Worm (Caenorhabditis elegans) whole organism, L1 larva: Measurements from ENCODE around the gene D2024.18.
A peak's percentile ranks its signal among the peaks of the same experiment; 100 is the strongest.

Experiments
- F16B12.6 ChIP-seq: fragments of 150-350 bp; optimal IDR thresholded peaks from 2 replicates; lab custom pipeline; 2014; ENCODE audit warnings: missing biosample characterization, missing genetic modification characterization
- Y116A8C.19 ChIP-seq: sonication (generic microtip); optimal IDR thresholded peaks from 2 replicates; lab custom pipeline; 2016; ENCODE audit warnings: missing compliant biosample characterization, missing genetic modification characterization, borderline replicate concordance
- ama-1 ChIP-seq: fragments of 150-350 bp; optimal IDR thresholded peaks from 2 replicates; lab custom pipeline; 2014
- blmp-1 ChIP-seq: fragments of 150-350 bp; optimal IDR thresholded peaks from 2 replicates; lab custom pipeline; 2014; ENCODE audit warnings: missing biosample characterization, missing genetic modification characterization
- dpl-1 ChIP-seq, 3 experiments: fragments of 150-350 bp in 2 of 3; sonication (generic microtip) in 1 of 3; optimal IDR thresholded peaks; 2 replicates each; lab custom pipeline; 2014 to 2017; ENCODE audit warnings: missing biosample characterization in 3 of 3, missing genetic modification characterization in 3 of 3, missing genetic modification reagents in 3 of 3
- efl-1 ChIP-seq, 4 experiments: fragments of 150-350 bp; optimal IDR thresholded peaks in 3 of 4; peaks in 1 of 4; 1 replicate in 1 of 4; 2 replicates in 3 of 4; lab custom pipeline; 2014; ENCODE audit warnings: missing biosample characterization in 2 of 4, missing genetic modification characterization in 2 of 4, missing genetic modification reagents in 2 of 4
- egl-27 ChIP-seq, 2 experiments: fragments of 150-350 bp in 1 of 2; sonication (generic microtip); optimal IDR thresholded peaks; 3 replicates each; lab custom pipeline; 2017 to 2018; ENCODE audit warnings: missing biosample characterization in 2 of 2, missing genetic modification characterization in 2 of 2, missing genetic modification reagents in 2 of 2
- elt-2 ChIP-seq: sonication (generic microtip); optimal IDR thresholded peaks from 2 replicates; lab custom pipeline; 2016; ENCODE audit warnings: missing genetic modification characterization, mild to moderate bottlenecking, inconsistent platforms, missing compliant biosample characterization, missing genetic modification reagents
- ets-5 ChIP-seq: fragments of 200-800 bp; sonication (Bioruptor generic); IDR thresholded peaks from 2 replicates; pipeline ENCODE4 v1.3.6; 2022; ENCODE audit warnings: missing genetic modification characterization, missing compliant biosample characterization
- fkh-10 ChIP-seq: sonication (generic microtip); optimal IDR thresholded peaks from 2 replicates; lab custom pipeline; 2017; ENCODE audit warnings: missing biosample characterization, missing genetic modification reagents, missing genetic modification characterization
- fkh-4 ChIP-seq: sonication (generic microtip); optimal IDR thresholded peaks from 2 replicates; lab custom pipeline; 2016; ENCODE audit warnings: missing compliant biosample characterization, missing genetic modification characterization, borderline replicate concordance
- fkh-8 ChIP-seq: sonication (generic microtip); optimal IDR thresholded peaks from 2 replicates; lab custom pipeline; 2016; ENCODE audit warnings: mild to moderate bottlenecking, missing genetic modification characterization, missing compliant biosample characterization
- hlh-4 ChIP-seq: sonication (generic microtip); optimal IDR thresholded peaks from 2 replicates; lab custom pipeline; 2016; ENCODE audit warnings: mild to moderate bottlenecking, missing genetic modification characterization, missing compliant biosample characterization
- irx-1 ChIP-seq: sonication (generic microtip); optimal IDR thresholded peaks from 2 replicates; lab custom pipeline; 2016; ENCODE audit warnings: missing genetic modification characterization, missing compliant biosample characterization
- jun-1 ChIP-seq: fragments of 150-350 bp; optimal IDR thresholded peaks from 2 replicates; lab custom pipeline; 2014; ENCODE audit warnings: missing biosample characterization, missing genetic modification reagents, missing genetic modification characterization
- lin-14 ChIP-seq: fragments of 200-800 bp; sonication (Bioruptor generic); optimal IDR thresholded peaks from 2 replicates; lab custom pipeline; 2018; ENCODE audit warnings: mild to moderate bottlenecking, missing genetic modification characterization, moderate library complexity, missing compliant biosample characterization
- lin-35 ChIP-seq, 2 experiments: fragments of 150-350 bp; optimal IDR thresholded peaks; 2 replicates each; lab custom pipeline; 2014; ENCODE audit warnings: missing biosample characterization in 2 of 2, missing genetic modification characterization in 2 of 2, missing genetic modification reagents in 2 of 2
- lir-3 ChIP-seq: sonication (generic microtip); optimal IDR thresholded peaks from 2 replicates; lab custom pipeline; 2016; ENCODE audit warnings: mild to moderate bottlenecking, missing genetic modification characterization, moderate library complexity, missing compliant biosample characterization; ENCODE audit not compliant: poor library complexity
- lsy-2 ChIP-seq, 2 experiments: fragments of 150-350 bp; optimal IDR thresholded peaks; 2 replicates each; lab custom pipeline; 2014; ENCODE audit warnings: missing biosample characterization in 2 of 2, missing genetic modification characterization in 2 of 2
- mep-1 ChIP-seq: fragments of 150-350 bp; optimal IDR thresholded peaks from 2 replicates; lab custom pipeline; 2014; ENCODE audit warnings: missing biosample characterization, missing genetic modification characterization
- nhr-12 ChIP-seq: sonication (generic microtip); optimal IDR thresholded peaks from 2 replicates; lab custom pipeline; 2017; ENCODE audit warnings: missing biosample characterization, missing genetic modification characterization
- nhr-19 ChIP-seq: fragments of 200-800 bp; sonication (Bioruptor generic); conservative IDR thresholded peaks from 2 replicates; pipeline ENCODE4 v1.3.6; 2022; ENCODE audit warnings: missing genetic modification characterization, missing compliant biosample characterization
- nhr-20 ChIP-seq: sonication (generic microtip); optimal IDR thresholded peaks from 2 replicates; lab custom pipeline; 2016; ENCODE audit warnings: mild to moderate bottlenecking, missing genetic modification characterization, missing compliant biosample characterization
- nhr-28 ChIP-seq: fragments of 150-350 bp; optimal IDR thresholded peaks from 2 replicates; lab custom pipeline; 2014; ENCODE audit warnings: missing biosample characterization, missing genetic modification characterization
- nhr-47 ChIP-seq: sonication (generic microtip); optimal IDR thresholded peaks from 2 replicates; lab custom pipeline; 2016; ENCODE audit warnings: mild to moderate bottlenecking, missing genetic modification characterization, moderate library complexity, missing compliant biosample characterization
- nhr-90 ChIP-seq: sonication (generic microtip); optimal IDR thresholded peaks from 2 replicates; lab custom pipeline; 2016; ENCODE audit warnings: mild to moderate bottlenecking, missing genetic modification characterization, missing compliant biosample characterization; ENCODE audit not compliant: poor library complexity
- pqm-1 ChIP-seq: sonication (generic microtip); optimal IDR thresholded peaks from 3 replicates; lab custom pipeline; 2017; ENCODE audit warnings: missing biosample characterization, missing genetic modification characterization
- skn-1 ChIP-seq: fragments of 150-350 bp; optimal IDR thresholded peaks from 2 replicates; lab custom pipeline; 2014; ENCODE audit warnings: missing biosample characterization, missing genetic modification characterization
- snu-23 ChIP-seq: sonication (generic microtip); optimal IDR thresholded peaks from 2 replicates; lab custom pipeline; 2016; ENCODE audit warnings: missing genetic modification characterization, missing compliant biosample characterization
- sptf-1 ChIP-seq: fragments of 150-350 bp; optimal IDR thresholded peaks from 2 replicates; lab custom pipeline; 2014; ENCODE audit warnings: missing biosample characterization, missing genetic modification characterization
- swsn-7 ChIP-seq: sonication (generic microtip); optimal IDR thresholded peaks from 2 replicates; lab custom pipeline; 2016; ENCODE audit warnings: missing genetic modification characterization, missing compliant biosample characterization
- tlp-1 ChIP-seq: fragments of 150-350 bp; optimal IDR thresholded peaks from 2 replicates; lab custom pipeline; 2014; ENCODE audit warnings: missing biosample characterization, missing genetic modification characterization
- unc-30 ChIP-seq: sonication (generic microtip); optimal IDR thresholded peaks from 2 replicates; lab custom pipeline; 2017; ENCODE audit warnings: missing biosample characterization, missing genetic modification characterization
- vab-15 ChIP-seq: sonication (generic microtip); optimal IDR thresholded peaks from 2 replicates; lab custom pipeline; 2017; ENCODE audit warnings: missing genotype, mild to moderate bottlenecking, missing genetic modification characterization, missing compliant biosample characterization
- xbp-1 ChIP-seq: sonication (generic microtip); optimal IDR thresholded peaks from 2 replicates; lab custom pipeline; 2016; ENCODE audit warnings: missing genetic modification characterization, missing compliant biosample characterization
- ztf-4 ChIP-seq: fragments of 150-350 bp; optimal IDR thresholded peaks from 2 replicates; lab custom pipeline; 2014; ENCODE audit warnings: missing biosample characterization, missing genetic modification characterization

D2024.18 gene

ce11 chrIV:7263137-7263536 is 12.9 kb downstream of the D2024.18 start, which contains the start of gene glb-2:
TSS of gene glb-2 (minus strand) at chrIV:7263237.
- no peak for TF ChIP-seq sptf-1 (tag; lab: Kevin White, UChicago)
- no peak for TF ChIP-seq F16B12.6 (tag; lab: Kevin White, UChicago)
- TF ChIP-seq swsn-7 (tag; lab: Kevin White, UChicago), result no peak
- no peak for TF ChIP-seq nhr-19
- no peak for TF ChIP-seq blmp-1
- no peak for TF ChIP-seq fkh-4 (tag; lab: Kevin White, UChicago)
- TF ChIP-seq xbp-1 (tag; lab: Kevin White, UChicago), result no peak
- TF ChIP-seq lin-35 (GFP tag; optimal IDR thresholded peaks at IDR 0.05; lab: Kevin White, UChicago), result no peak
- no peak for TF ChIP-seq egl-27 (tag; optimal IDR thresholded peaks at IDR 0.05; lab: Kevin White, UChicago)
- no peak for TF ChIP-seq nhr-12

ce11 chrIV:7274969-7275548 is 24.8 kb downstream of the D2024.18 start:
- TF ChIP-seq ztf-4 (tag; lab: Kevin White, UChicago) (no peak), irx-1 (no peak), nhr-20 (peak; percentile 2), lin-35 (GFP tag; optimal IDR thresholded peaks at IDR 0.05; lab: Kevin White, UChicago) (no peak), elt-2 (tag; lab: Kevin White, UChicago) (peak; percentile 3), nhr-90 (tag; lab: Kevin White, UChicago) (peak; percentile 18), snu-23 (GFP tag; lab: Kevin White, UChicago) (peak; percentile 27), pqm-1 (no peak), nhr-47 (peak; percentile 11), lin-14 (peak; percentile 43), efl-1 (optimal IDR thresholded peaks at IDR 0.05; lab: Kevin White, UChicago) (no peak), efl-1 (GFP tag; optimal IDR thresholded peaks at IDR 0.05 in 1 of 2; lab: Kevin White, UChicago) (peak in 1 of 2 experiments; percentile 8)

DNA sequence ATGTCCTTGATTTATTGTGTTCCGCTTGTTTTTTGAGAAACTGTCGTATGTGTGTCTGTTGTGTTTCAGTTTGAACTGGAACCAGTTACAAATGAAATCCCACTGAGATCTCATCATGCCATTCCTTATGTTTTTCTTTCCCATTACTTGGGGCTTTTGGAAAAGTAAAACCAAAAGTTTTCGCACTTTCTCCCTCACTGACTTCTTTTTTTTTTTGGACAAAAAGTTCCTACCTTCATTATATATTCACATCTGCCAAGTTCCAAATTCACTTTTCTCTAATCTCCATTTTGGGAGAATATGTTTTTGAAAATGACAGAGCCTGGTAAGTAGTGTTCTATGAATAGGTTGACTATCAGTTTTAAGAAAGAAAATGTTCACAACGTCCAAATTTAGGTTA is 26.4 kb downstream of the D2024.18 start, which contains the start of gene C06E4.2:
C06E4.2 (plus strand) TSS at position 301 of the 400 bp plus-strand sequence.
- no peak for TF ChIP-seq skn-1 (tag; lab: Kevin White, UChicago)
- no peak for TF ChIP-seq dpl-1 (GFP tag; optimal IDR thresholded peaks at IDR 0.05; lab: Kevin White, UChicago)
- TF ChIP-seq lsy-2 (tag; optimal IDR thresholded peaks at IDR 0.05; lab: Kevin White, UChicago), result no peak
- no peak for TF ChIP-seq fkh-8 (tag; lab: Kevin White, UChicago)
- TF ChIP-seq jun-1 (tag; lab: Kevin White, UChicago), result no peak
- TF ChIP-seq lir-3 (tag; lab: Kevin White, UChicago), result no peak
- no peak for TF ChIP-seq ztf-4 (tag; lab: Kevin White, UChicago)
- no peak for TF ChIP-seq ama-1
- no peak for TF ChIP-seq swsn-7 (tag; lab: Kevin White, UChicago)
- TF ChIP-seq hlh-4 (tag; lab: Kevin White, UChicago), result no peak
- no peak for TF ChIP-seq efl-1 (optimal IDR thresholded peaks at IDR 0.05; lab: Kevin White, UChicago)
- no peak for TF ChIP-seq efl-1 (GFP tag; optimal IDR thresholded peaks at IDR 0.05 in 1 of 2; lab: Kevin White, UChicago)
- no peak for TF ChIP-seq Y116A8C.19 (tag; lab: Kevin White, UChicago)
- no peak for TF ChIP-seq mep-1 (tag; lab: Kevin White, UChicago)
- TF ChIP-seq nhr-28 (tag; lab: Kevin White, UChicago), result no peak
- TF ChIP-seq fkh-10, result no peak
- TF ChIP-seq unc-30 (tag; lab: Kevin White, UChicago), result no peak
- no peak for TF ChIP-seq vab-15 (tag; lab: Kevin White, UChicago)
- TF ChIP-seq fkh-4 (tag; lab: Kevin White, UChicago), result no peak
- no peak for TF ChIP-seq tlp-1
- TF ChIP-seq nhr-20, result no peak

ce11 chrIV:7282957-7283356 is 32.7 kb downstream of the D2024.18 start, which contains the start of gene C06E4.1:
TSS of gene C06E4.1 (plus strand) at chrIV:7283257.
- TF ChIP-seq fkh-8 (tag; lab: Kevin White, UChicago) (no peak), unc-30 (tag; lab: Kevin White, UChicago) (no peak), efl-1 (optimal IDR thresholded peaks at IDR 0.05; lab: Kevin White, UChicago) (no peak), efl-1 (GFP tag; optimal IDR thresholded peaks at IDR 0.05 in 1 of 2; lab: Kevin White, UChicago) (peak in 1 of 2 experiments; percentile 66), ets-5 (0 out of 2 replicates have a peak, but pooled peaks have one; percentile 11), egl-27 (tag; optimal IDR thresholded peaks at IDR 0.05; lab: Kevin White, UChicago) (no peak)
